Worm (Caenorhabditis elegans) whole organism, L3 larva: ENCODE results near the gene lin-23.

ENCODE experiments used
- R02D3.7 ChIP-seq: fragments of 150-350 bp; optimal IDR thresholded peaks from 2 replicates; lab custom pipeline; 2014; ENCODE audit warnings: missing biosample characterization, missing genetic modification characterization
- ama-1 ChIP-seq: fragments of 150-350 bp; optimal IDR thresholded peaks from 2 replicates; lab custom pipeline; 2018
- ceh-16 ChIP-seq: sonication (generic microtip); optimal IDR thresholded peaks from 2 replicates; lab custom pipeline; 2017; ENCODE audit warnings: missing biosample characterization, missing genetic modification characterization
- elt-2 ChIP-seq: sonication (generic microtip); optimal IDR thresholded peaks from 2 replicates; lab custom pipeline; 2016; ENCODE audit warnings: missing genetic modification reagents, mild to moderate bottlenecking, missing genetic modification characterization, missing compliant biosample characterization
- mdl-1 ChIP-seq: fragments of 150-350 bp; optimal IDR thresholded peaks from 2 replicates; lab custom pipeline; 2014; ENCODE audit warnings: missing biosample characterization, missing genetic modification characterization
- nfya-1 ChIP-seq: sonication (generic microtip); optimal IDR thresholded peaks from 2 replicates; lab custom pipeline; 2017; ENCODE audit warnings: missing genetic modification characterization, mild to moderate bottlenecking, missing compliant biosample characterization, antibody characterized with exemption, moderate library complexity; ENCODE audit not compliant: insufficient read depth
- nhr-12 ChIP-seq: fragments of 150-350 bp; optimal IDR thresholded peaks from 2 replicates; lab custom pipeline; 2014; ENCODE audit warnings: missing biosample characterization, missing genetic modification characterization
- nhr-77 ChIP-seq: fragments of 150-350 bp; optimal IDR thresholded peaks from 2 replicates; lab custom pipeline; 2014; ENCODE audit warnings: missing biosample characterization, missing genetic modification characterization
- pha-4 ChIP-seq: fragments of 150-350 bp; optimal IDR thresholded peaks from 2 replicates; lab custom pipeline; 2014; ENCODE audit warnings: missing biosample characterization, missing genetic modification reagents, missing genetic modification characterization
- pqm-1 ChIP-seq: fragments of 150-350 bp; optimal IDR thresholded peaks from 2 replicates; lab custom pipeline; 2017; ENCODE audit warnings: missing biosample characterization, missing genetic modification characterization, inconsistent platforms
- skn-1 ChIP-seq: fragments of 150-350 bp; optimal IDR thresholded peaks from 2 replicates; lab custom pipeline; 2014; ENCODE audit warnings: missing biosample characterization, missing genetic modification characterization
- unc-62 ChIP-seq: fragments of 150-350 bp; sonication (generic microtip); optimal IDR thresholded peaks from 4 replicates; lab custom pipeline; 2014; ENCODE audit warnings: missing biosample characterization, missing genetic modification reagents, missing genetic modification characterization
- ztf-4 ChIP-seq: fragments of 150-350 bp; optimal IDR thresholded peaks from 2 replicates; lab custom pipeline; 2014; ENCODE audit warnings: missing biosample characterization, missing genetic modification characterization

ce11 chrII:6346551-6347079 lies 24.5 kb upstream of the lin-23 start:
- peak; percentile 66 for TF ChIP-seq nfya-1
- TF ChIP-seq nhr-77, result no peak
- no peak for TF ChIP-seq nhr-12 (tag; lab: Kevin White, UChicago)
- peak; percentile 70 for TF ChIP-seq pha-4 (tag; lab: Kevin White, UChicago)
- TF ChIP-seq skn-1 (tag; lab: Kevin White, UChicago), result peak; percentile 79
- TF ChIP-seq ceh-16, result no peak
- TF ChIP-seq mdl-1 (tag; lab: Kevin White, UChicago), result no peak
- TF ChIP-seq pqm-1, result peak; percentile 38
- peak; percentile 61 for TF ChIP-seq elt-2
- TF ChIP-seq ama-1 (lab: Kevin White, UChicago), result peak; percentile 97
- peak; percentile 46 for TF ChIP-seq R02D3.7 (tag; lab: Kevin White, UChicago)
- TF ChIP-seq ztf-4 (tag; lab: Kevin White, UChicago), result peak; percentile 69
- no peak for TF ChIP-seq unc-62 (GFP tag; lab: Kevin White, UChicago)
